Fruit fly (Drosophila melanogaster) whole organism, prepupa: ENCODE data around the gene CG43886.

Source experiments
- Blimp-1 ChIP-seq: fragments of 200-800 bp; sonication (Bioruptor generic); optimal IDR thresholded peaks from 3 replicates; lab custom pipeline; 2017; ENCODE audit warnings: missing biosample characterization, missing genetic modification characterization, mild to moderate bottlenecking, moderate library complexity, missing genetic modification reagents
- CG10631 ChIP-seq: fragments of 200-800 bp; sonication (Bioruptor generic); optimal IDR thresholded peaks from 2 replicates; lab custom pipeline; 2016; ENCODE audit warnings: missing biosample characterization, missing genetic modification characterization
- CG11762 ChIP-seq: fragments of 200-800 bp; sonication (Bioruptor generic); optimal IDR thresholded peaks from 3 replicates; lab custom pipeline; 2016; ENCODE audit warnings: missing biosample characterization, missing genetic modification characterization; ENCODE audit not compliant: insufficient read depth
- CG11902 ChIP-seq: fragments of 200-800 bp; sonication (Bioruptor generic); optimal IDR thresholded peaks from 3 replicates; lab custom pipeline; 2016; ENCODE audit warnings: missing biosample characterization, missing genetic modification characterization
- CG15336 ChIP-seq: fragments of 200-800 bp; sonication (Bioruptor generic); IDR thresholded peaks from 2 replicates; pipeline ENCODE4 v1.3.6; 2022; ENCODE audit warnings: missing biosample characterization, missing genetic modification characterization
- CG1621 ChIP-seq: fragments of 200-800 bp; sonication (Bioruptor generic); optimal IDR thresholded peaks from 3 replicates; lab custom pipeline; 2018; ENCODE audit warnings: missing biosample characterization, mild to moderate bottlenecking, missing genetic modification characterization
- CG3032 ChIP-seq: fragments of 200-800 bp; optimal IDR thresholded peaks from 2 replicates; lab custom pipeline; 2019; ENCODE audit warnings: missing biosample characterization, mild to moderate bottlenecking, missing genetic modification characterization, moderate library complexity
- CG31627 ChIP-seq: fragments of 200-800 bp; sonication (Bioruptor generic); optimal IDR thresholded peaks from 3 replicates; lab custom pipeline; 2016; ENCODE audit warnings: missing biosample characterization, missing genetic modification characterization
- CG32006 ChIP-seq: fragments of 200-800 bp; sonication (Bioruptor generic); optimal IDR thresholded peaks from 3 replicates; lab custom pipeline; 2017; ENCODE audit warnings: missing biosample characterization, mild to moderate bottlenecking, missing genetic modification characterization
- CG34406 ChIP-seq: fragments of 200-800 bp; sonication (Bioruptor generic); optimal IDR thresholded peaks from 3 replicates; lab custom pipeline; 2016; ENCODE audit warnings: missing biosample characterization, missing genetic modification characterization
- CG3919 ChIP-seq: fragments of 200-800 bp; sonication (Bioruptor generic); optimal IDR thresholded peaks from 3 replicates; lab custom pipeline; 2016; ENCODE audit warnings: missing biosample characterization, missing genetic modification characterization
- CG4318 ChIP-seq: fragments of 200-800 bp; sonication (Bioruptor generic); optimal IDR thresholded peaks from 3 replicates; lab custom pipeline; 2017; ENCODE audit warnings: missing biosample characterization, mild to moderate bottlenecking, missing genetic modification characterization
- CG6792 ChIP-seq: fragments of 200-800 bp; sonication (Bioruptor generic); optimal IDR thresholded peaks from 3 replicates; lab custom pipeline; 2016; ENCODE audit warnings: missing biosample characterization, missing genetic modification characterization
- CG6854 ChIP-seq: fragments of 200-800 bp; sonication (Bioruptor generic); optimal IDR thresholded peaks from 2 replicates; lab custom pipeline; 2017; ENCODE audit warnings: missing biosample characterization, mild to moderate bottlenecking, missing genetic modification characterization
- CG8119 ChIP-seq: fragments of 200-800 bp; sonication (Bioruptor generic); IDR thresholded peaks from 3 replicates; pipeline ENCODE4 v1.3.6; 2022; ENCODE audit warnings: missing biosample characterization, missing genetic modification characterization
- CG8319 ChIP-seq: fragments of 200-800 bp; sonication (Bioruptor generic); optimal IDR thresholded peaks from 3 replicates; lab custom pipeline; 2016; ENCODE audit warnings: missing biosample characterization, missing genetic modification characterization
- CG8632 ChIP-seq: fragments of 200-800 bp; sonication (Bioruptor generic); optimal IDR thresholded peaks from 3 replicates; lab custom pipeline; 2016; ENCODE audit warnings: missing biosample characterization, missing genetic modification characterization
- CG9139 ChIP-seq: fragments of 200-800 bp; sonication (Bioruptor generic); optimal IDR thresholded peaks from 3 replicates; lab custom pipeline; 2017; ENCODE audit warnings: missing biosample characterization, mild to moderate bottlenecking, missing genetic modification characterization
- Eip78C ChIP-seq: fragments of 200-800 bp; sonication (Bioruptor generic); peaks from one replicate; lab custom pipeline; 2016; ENCODE audit warnings: missing biosample characterization, missing genetic modification characterization
- Ets21C ChIP-seq: fragments of 200-800 bp; sonication (Bioruptor generic); optimal IDR thresholded peaks from 3 replicates; lab custom pipeline; 2016; ENCODE audit warnings: missing biosample characterization, missing genetic modification characterization
- Gug ChIP-seq: fragments of 200-800 bp; sonication (Bioruptor generic); IDR thresholded peaks from 2 replicates; pipeline ENCODE4 v1.3.6; 2022; ENCODE audit warnings: missing biosample characterization, missing genetic modification characterization
- Hr39 ChIP-seq: fragments of 200-800 bp; sonication (Bioruptor generic); optimal IDR thresholded peaks from 2 replicates; lab custom pipeline; 2016; ENCODE audit warnings: missing biosample characterization, missing genetic modification characterization
- Hr4 ChIP-seq: fragments of 200-800 bp; sonication (Bioruptor generic); optimal IDR thresholded peaks from 3 replicates; lab custom pipeline; 2016; ENCODE audit warnings: missing biosample characterization, missing genetic modification characterization
- Sox15 ChIP-seq: fragments of 200-800 bp; sonication (Bioruptor generic); optimal IDR thresholded peaks from 3 replicates; lab custom pipeline; 2016; ENCODE audit warnings: missing biosample characterization, missing genetic modification characterization
- acj6 ChIP-seq: fragments of 200-800 bp; sonication (Bioruptor generic); optimal IDR thresholded peaks from 3 replicates; lab custom pipeline; 2016; ENCODE audit warnings: missing biosample characterization, missing genetic modification characterization
- cyc ChIP-seq: fragments of 200-800 bp; sonication (Bioruptor generic); optimal IDR thresholded peaks from 3 replicates; lab custom pipeline; 2016; ENCODE audit warnings: missing biosample characterization, missing genetic modification characterization
- esn ChIP-seq: fragments of 200-800 bp; sonication (Bioruptor generic); optimal IDR thresholded peaks from 2 replicates; lab custom pipeline; 2016; ENCODE audit warnings: missing biosample characterization, mild to moderate bottlenecking, missing genetic modification characterization, moderate library complexity
- fd59A ChIP-seq: fragments of 200-800 bp; sonication (Bioruptor generic); optimal IDR thresholded peaks from 2 replicates; lab custom pipeline; 2017; ENCODE audit warnings: missing biosample characterization, mild to moderate bottlenecking, missing genetic modification characterization, missing genetic modification reagents
- fd85E ChIP-seq: fragments of 200-800 bp; sonication (Bioruptor generic); optimal IDR thresholded peaks from 3 replicates; lab custom pipeline; 2016; ENCODE audit warnings: missing biosample characterization, missing genetic modification characterization
- lz ChIP-seq: fragments of 200-800 bp; sonication (Bioruptor generic); optimal IDR thresholded peaks from 3 replicates; lab custom pipeline; 2016; ENCODE audit warnings: missing biosample characterization, missing genetic modification characterization
- salr ChIP-seq, 2 experiments: fragments of 200-800 bp; sonication (Bioruptor generic); optimal IDR thresholded peaks; 3 replicates each; lab custom pipeline; 2016 to 2018; ENCODE audit warnings: missing biosample characterization in 2 of 2, missing genetic modification characterization in 2 of 2, mild to moderate bottlenecking in 1 of 2
- spab ChIP-seq: fragments of 200-800 bp; sonication (Bioruptor generic); optimal IDR thresholded peaks from 2 replicates; lab custom pipeline; 2017; ENCODE audit warnings: missing biosample characterization, mild to moderate bottlenecking, missing genetic modification characterization, missing genetic modification reagents
- ss ChIP-seq, 2 experiments: fragments of 200-800 bp; sonication (Bioruptor generic); optimal IDR thresholded peaks; 2 replicates in 1 of 2; 3 replicates in 1 of 2; lab custom pipeline; 2017 to 2018; ENCODE audit warnings: mild to moderate bottlenecking in 2 of 2, missing biosample characterization in 2 of 2, missing genetic modification characterization in 2 of 2, moderate library complexity in 1 of 2
- topi ChIP-seq: fragments of 200-800 bp; sonication (Bioruptor generic); optimal IDR thresholded peaks from 3 replicates; lab custom pipeline; 2016; ENCODE audit warnings: missing biosample characterization, missing genetic modification characterization

Gene CG43886

DNA sequence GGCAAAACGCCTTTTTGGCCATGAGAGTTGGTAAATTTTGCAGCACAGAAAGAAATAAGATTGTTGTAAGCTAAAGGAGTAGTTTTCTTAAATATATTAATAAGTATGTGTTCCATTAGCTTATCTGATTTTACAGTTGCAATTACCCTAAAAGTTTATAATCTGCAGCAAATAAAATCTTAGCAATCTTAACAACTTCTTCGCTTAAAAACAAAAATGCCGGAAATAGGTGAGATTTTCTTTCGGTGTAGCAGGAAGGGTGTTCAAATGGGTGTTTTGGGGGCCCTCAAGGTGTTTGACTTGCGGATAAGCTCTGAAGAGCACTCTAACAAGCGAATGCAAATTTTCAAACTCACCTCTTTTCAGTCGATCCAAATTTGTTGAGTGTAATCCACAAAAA lies 8.8 kb downstream of the CG43886 start:
- TF ChIP-seq CG4318 (GFP tag; lab: Kevin White, UChicago) (peak; percentile 1), CG10631 (GFP tag; lab: Kevin White, UChicago) (peak; percentile 10), acj6 (GFP tag; lab: Kevin White, UChicago) (peak; percentile 10), CG3919 (GFP tag; lab: Kevin White, UChicago) (peak; percentile 23), CG32006 (GFP tag; lab: Kevin White, UChicago) (peak; percentile 74), esn (no peak), ss (GFP tag; optimal IDR thresholded peaks at IDR 0.05; lab: Kevin White, UChicago) (no peak), Eip78C (GFP tag; lab: Kevin White, UChicago) (peak; percentile 68), CG15336 (peak; percentile 50), Hr4 (GFP tag; lab: Kevin White, UChicago) (peak; percentile 58)
- TF ChIP-seq, all 60 proteins: peak for 8

- TF ChIP-seq Blimp-1 (GFP tag; lab: Kevin White, UChicago) (peak; percentile 55), CG6854 (GFP tag; lab: Kevin White, UChicago) (no peak), CG1621 (tag; lab: Kevin White, UChicago) (no peak), spab (GFP tag; lab: Kevin White, UChicago) (no peak)
These were observed 9.3 kb downstream of the CG43886 start for dm6 chr3L:8150284-8150683.

- TF ChIP-seq CG11902 (GFP tag; lab: Kevin White, UChicago) (peak; percentile 61), cyc (GFP tag; lab: Kevin White, UChicago) (peak; percentile 83), spab (GFP tag; lab: Kevin White, UChicago) (no peak), CG3032 (tag; lab: Kevin White, UChicago) (peak; percentile 81), CG34406 (GFP tag; lab: Kevin White, UChicago) (peak; percentile 64), fd85E (peak; percentile 51), acj6 (GFP tag; lab: Kevin White, UChicago) (peak; percentile 81), fd59A (GFP tag; lab: Kevin White, UChicago) (peak; percentile 26), CG6854 (GFP tag; lab: Kevin White, UChicago) (no peak), CG8119 (GFP tag; lab: Robert Waterston, UW) (0 out of 3 replicates have a peak, but pooled peaks have one; percentile 12), CG6792 (GFP tag; lab: Kevin White, UChicago) (peak; percentile 67), CG31627 (peak; percentile 88), Blimp-1 (GFP tag; lab: Kevin White, UChicago) (peak; percentile 31), CG32006 (GFP tag; lab: Kevin White, UChicago) (no peak), Gug (GFP tag; lab: Robert Waterston, UW) (peak; percentile 64), salr (GFP tag; optimal IDR thresholded peaks at IDR 0.05; lab: Kevin White, UChicago) (peak in 1 of 2 experiments; percentile 3), CG10631 (GFP tag; lab: Kevin White, UChicago) (peak; percentile 81), CG11762 (GFP tag; lab: Kevin White, UChicago) (peak; percentile 36), CG8319 (GFP tag; lab: Kevin White, UChicago) (peak; percentile 47), lz (peak; percentile 84), esn (peak; percentile 86), Sox15 (GFP tag; lab: Kevin White, UChicago) (peak; percentile 70), Hr39 (GFP tag; lab: Kevin White, UChicago) (peak; percentile 84), CG9139 (GFP tag; lab: Kevin White, UChicago) (no peak), CG8632 (GFP tag; lab: Kevin White, UChicago) (no peak), Eip78C (GFP tag; lab: Kevin White, UChicago) (peak; percentile 92), topi (no peak), Ets21C (GFP tag; lab: Kevin White, UChicago) (peak; percentile 75)
These were observed 22.1 kb downstream of the CG43886 start, which contains the start of the genes Setx and mus301 for dm6 chr3L:8137448-8137906. Gene Setx, minus strand, starts transcription at chr3L:8137498. Gene mus301, plus strand, starts transcription at chr3L:8137808.
